Fruit fly (Drosophila melanogaster) whole organism, embryonic: Measurements from ENCODE around the gene CG13876.

Experiments
- Antp ChIP-seq: fragments of 200-800 bp; sonication (Bioruptor generic); optimal IDR thresholded peaks from 3 replicates; lab custom pipeline; 2016; ENCODE audit warnings: missing biosample characterization, missing genetic modification characterization
- Awh ChIP-seq: fragments of 200-800 bp; sonication (Bioruptor generic); IDR thresholded peaks from 2 replicates; pipeline ENCODE4, ENCODE4 v1.3.6; 2022; ENCODE audit warnings: missing biosample characterization, missing genetic modification characterization
- B-H1 ChIP-seq: fragments of 200-800 bp; sonication (Bioruptor generic); IDR thresholded peaks from 3 replicates; pipeline ENCODE4 v1.3.6; 2022; ENCODE audit warnings: missing biosample characterization, missing genetic modification characterization
- B-H2 ChIP-seq: fragments of 200-800 bp; sonication (Bioruptor generic); optimal IDR thresholded peaks from 2 replicates; lab custom pipeline; 2018; ENCODE audit warnings: missing biosample characterization, mild to moderate bottlenecking, missing genetic modification characterization
- BtbVII ChIP-seq: fragments of 200-800 bp; sonication (Bioruptor generic); optimal IDR thresholded peaks from 3 replicates; lab custom pipeline; 2017; ENCODE audit warnings: missing biosample characterization, mild to moderate bottlenecking, missing genetic modification characterization
- CG10321 ChIP-seq: fragments of 200-800 bp; sonication (Bioruptor generic); IDR thresholded peaks from 2 replicates; pipeline ENCODE4 v1.3.6; 2022; ENCODE audit warnings: missing biosample characterization, missing genetic modification characterization
- CG10565 ChIP-seq: fragments of 200-800 bp; sonication (Bioruptor generic); optimal IDR thresholded peaks from 3 replicates; lab custom pipeline; 2016; ENCODE audit warnings: missing biosample characterization, mild to moderate bottlenecking, missing genetic modification characterization
- CG1233 ChIP-seq: fragments of 200-800 bp; sonication (Bioruptor generic); optimal IDR thresholded peaks from 4 replicates; lab custom pipeline; 2018; ENCODE audit warnings: missing biosample characterization, mild to moderate bottlenecking, missing genetic modification characterization
- CG12942 ChIP-seq: fragments of 200-800 bp; sonication (Bioruptor generic); optimal IDR thresholded peaks from 3 replicates; lab custom pipeline; 2016; ENCODE audit warnings: missing biosample characterization, missing genetic modification characterization
- CG13624 ChIP-seq: fragments of 200-800 bp; sonication (Bioruptor generic); optimal IDR thresholded peaks from 2 replicates; lab custom pipeline; 2016; ENCODE audit warnings: missing biosample characterization, missing genetic modification characterization
- CG14441 ChIP-seq: fragments of 200-800 bp; sonication (Bioruptor generic); IDR thresholded peaks from 2 replicates; pipeline ENCODE4 v1.3.6; 2022; ENCODE audit warnings: missing biosample characterization, missing genetic modification characterization
- CG15073 ChIP-seq: fragments of 200-800 bp; sonication (Bioruptor generic); optimal IDR thresholded peaks from 2 replicates; lab custom pipeline; 2016; ENCODE audit warnings: missing biosample characterization, missing genetic modification characterization
- CG1792 ChIP-seq: fragments of 200-800 bp; sonication (Bioruptor generic); optimal IDR thresholded peaks from 2 replicates; lab custom pipeline; 2016; ENCODE audit warnings: missing biosample characterization, missing genetic modification characterization
- CG2120 ChIP-seq: fragments of 200-800 bp; sonication (Bioruptor generic); optimal IDR thresholded peaks from 3 replicates; lab custom pipeline; 2016; ENCODE audit warnings: missing biosample characterization, missing genetic modification characterization
- CG2202 ChIP-seq: fragments of 200-800 bp; sonication (Bioruptor generic); optimal IDR thresholded peaks from 2 replicates; lab custom pipeline; 2018; ENCODE audit warnings: missing biosample characterization, mild to moderate bottlenecking, missing genetic modification characterization
- CG2889 ChIP-seq: fragments of 200-800 bp; sonication (Bioruptor generic); IDR thresholded peaks from 3 replicates; pipeline ENCODE4 v1.3.6; 2022; ENCODE audit warnings: missing biosample characterization, missing genetic modification characterization
- CG3163 ChIP-seq: fragments of 200-800 bp; sonication (Bioruptor generic); optimal IDR thresholded peaks from 3 replicates; lab custom pipeline; 2016; ENCODE audit warnings: missing biosample characterization, missing genetic modification characterization
- CG3726 ChIP-seq: fragments of 200-800 bp; sonication (Bioruptor generic); IDR thresholded peaks from 3 replicates; pipeline ENCODE4, ENCODE4 v1.3.6; 2022; ENCODE audit warnings: missing biosample characterization, missing genetic modification characterization
- CG42726 ChIP-seq: fragments of 200-800 bp; sonication (Bioruptor generic); IDR thresholded peaks from 2 replicates; pipeline ENCODE4 v1.3.6; 2022; ENCODE audit warnings: missing biosample characterization, missing genetic modification characterization; ENCODE audit not compliant: partially characterized antibody
- CG5953 ChIP-seq: fragments of 200-800 bp; sonication (Bioruptor generic); IDR thresholded peaks from 2 replicates; pipeline ENCODE4 v1.3.6; 2022; ENCODE audit warnings: missing biosample characterization, missing genetic modification characterization
- CG6765 ChIP-seq: fragments of 200-800 bp; sonication (Bioruptor generic); optimal IDR thresholded peaks from 3 replicates; lab custom pipeline; 2017; ENCODE audit warnings: missing biosample characterization, mild to moderate bottlenecking, missing genetic modification characterization
- CG8089 ChIP-seq: fragments of 200-800 bp; sonication (Bioruptor generic); optimal IDR thresholded peaks from 3 replicates; lab custom pipeline; 2016; ENCODE audit warnings: missing biosample characterization, missing genetic modification characterization
- CG8281 ChIP-seq: fragments of 200-800 bp; sonication (Bioruptor generic); optimal IDR thresholded peaks from 2 replicates; lab custom pipeline; 2018; ENCODE audit warnings: missing biosample characterization, mild to moderate bottlenecking, missing genetic modification characterization, moderate library complexity
- CG8765 ChIP-seq: fragments of 200-800 bp; sonication (Bioruptor generic); IDR thresholded peaks from 2 replicates; pipeline ENCODE4 v1.3.6; 2022; ENCODE audit warnings: missing biosample characterization, missing genetic modification characterization
- Doc3 ChIP-seq: fragments of 200-800 bp; sonication (Bioruptor generic); IDR thresholded peaks from 3 replicates; pipeline ENCODE4 v1.3.6; 2022; ENCODE audit warnings: missing biosample characterization, missing genetic modification characterization; ENCODE audit not compliant: partially characterized antibody
- GATAe ChIP-seq: fragments of 200-800 bp; sonication (Bioruptor generic); conservative IDR thresholded peaks from 2 replicates; pipeline ENCODE4 v1.3.6; 2022; ENCODE audit warnings: missing biosample characterization, missing genetic modification characterization
- HmgZ ChIP-seq: fragments of 200-800 bp; sonication (Bioruptor generic); optimal IDR thresholded peaks from 2 replicates; lab custom pipeline; 2018; ENCODE audit warnings: missing biosample characterization, mild to moderate bottlenecking, missing genetic modification characterization
- Jarid2 ChIP-seq: fragments of 200-800 bp; sonication (Bioruptor generic); optimal IDR thresholded peaks from 3 replicates; lab custom pipeline; 2017; ENCODE audit warnings: mild to moderate bottlenecking, missing biosample characterization, missing genetic modification reagents, missing genetic modification characterization
- Med ChIP-seq: fragments of 200-800 bp; sonication (Bioruptor generic); peaks from one replicate; lab custom pipeline; 2016; ENCODE audit warnings: missing biosample characterization, missing genetic modification characterization, mild to moderate bottlenecking, inconsistent platforms, moderate library complexity
- NC2α ChIP-seq: fragments of 200-800 bp; sonication (Bioruptor generic); optimal IDR thresholded peaks from 2 replicates; lab custom pipeline; 2016; ENCODE audit warnings: missing biosample characterization, missing genetic modification characterization
- NFAT ChIP-seq: fragments of 200-800 bp; sonication (Bioruptor generic); IDR thresholded peaks from 2 replicates; pipeline ENCODE4 v1.3.6; 2022; ENCODE audit warnings: missing biosample characterization, missing genetic modification characterization
- Sox100B ChIP-seq: fragments of 200-800 bp; sonication (Bioruptor generic); optimal IDR thresholded peaks from 3 replicates; lab custom pipeline; 2018; ENCODE audit warnings: missing biosample characterization, mild to moderate bottlenecking, missing genetic modification characterization
- Stat92E ChIP-seq, 3 experiments: fragments of >200 bp in 2 of 3; fragments of 200-800 bp in 1 of 3; sonication (Bioruptor generic) in 1 of 3; optimal IDR thresholded peaks; 2 replicates each; lab custom pipeline; 2017 to 2019; ENCODE audit warnings: missing biosample characterization in 3 of 3, missing genetic modification characterization in 3 of 3, mild to moderate bottlenecking in 1 of 3, moderate library complexity in 1 of 3
- Taf1 ChIP-seq: fragments of 200-800 bp; sonication (Bioruptor generic); IDR thresholded peaks from 2 replicates; pipeline ENCODE4 v1.3.6; 2022; ENCODE audit warnings: missing biosample characterization, missing genetic modification characterization
- cad ChIP-seq: fragments of >200 bp; optimal IDR thresholded peaks from 2 replicates; lab custom pipeline; 2017; ENCODE audit warnings: missing biosample characterization, missing genetic modification characterization
- cato ChIP-seq: fragments of 200-800 bp; sonication (Bioruptor generic); optimal IDR thresholded peaks from 2 replicates; lab custom pipeline; 2016; ENCODE audit warnings: missing biosample characterization, missing genetic modification characterization, borderline replicate concordance
- croc ChIP-seq: fragments of 200-800 bp; sonication (Bioruptor generic); conservative IDR thresholded peaks from 3 replicates; pipeline ENCODE4 v1.3.6; 2022; ENCODE audit warnings: missing biosample characterization, missing genetic modification characterization
- danr ChIP-seq: fragments of 200-800 bp; sonication (Bioruptor generic); IDR thresholded peaks from 2 replicates; pipeline ENCODE4 v1.3.6; 2022; ENCODE audit warnings: missing biosample characterization, missing genetic modification characterization
- gem ChIP-seq: fragments of 200-800 bp; sonication (Bioruptor generic); optimal IDR thresholded peaks from 2 replicates; lab custom pipeline; 2019; ENCODE audit warnings: missing biosample characterization, mild to moderate bottlenecking, missing genetic modification characterization, moderate library complexity
- grau ChIP-seq: fragments of 200-800 bp; optimal IDR thresholded peaks from 3 replicates; lab custom pipeline; 2019; ENCODE audit warnings: missing biosample characterization, mild to moderate bottlenecking, missing genetic modification characterization, moderate library complexity
- hbn ChIP-seq: fragments of 200-800 bp; sonication (Bioruptor generic); IDR thresholded peaks from 2 replicates; pipeline ENCODE4 v1.3.6; 2022; ENCODE audit warnings: missing biosample characterization, missing genetic modification characterization; ENCODE audit not compliant: partially characterized antibody
- jumu ChIP-seq: fragments of 200-800 bp; sonication (Bioruptor generic); optimal IDR thresholded peaks from 3 replicates; lab custom pipeline; 2016; ENCODE audit warnings: missing biosample characterization, missing genetic modification characterization
- lola ChIP-seq, 3 experiments: fragments of >200 bp in 2 of 3; fragments of 200-800 bp in 1 of 3; sonication (Bioruptor generic) in 1 of 3; optimal IDR thresholded peaks; 2 replicates each; lab custom pipeline; 2017 to 2019; ENCODE audit warnings: missing biosample characterization in 3 of 3, missing genetic modification characterization in 3 of 3, mild to moderate bottlenecking in 1 of 3, moderate library complexity in 1 of 3
- rib ChIP-seq: fragments of 200-800 bp; sonication (Bioruptor generic); IDR thresholded peaks from 2 replicates; pipeline ENCODE4 v1.3.6; 2022; ENCODE audit warnings: missing biosample characterization, missing genetic modification characterization
- row ChIP-seq: fragments of 200-800 bp; sonication (Bioruptor generic); IDR thresholded peaks from 3 replicates; pipeline ENCODE4 v1.3.6; 2022; ENCODE audit warnings: missing biosample characterization, missing genetic modification characterization
- salm ChIP-seq: fragments of 200-800 bp; sonication (Bioruptor generic); optimal IDR thresholded peaks from 2 replicates; lab custom pipeline; 2018; ENCODE audit warnings: missing biosample characterization, mild to moderate bottlenecking, missing genetic modification characterization
- sd ChIP-seq: fragments of 200-800 bp; sonication (Bioruptor generic); optimal IDR thresholded peaks from 3 replicates; lab custom pipeline; 2018; ENCODE audit warnings: missing biosample characterization, mild to moderate bottlenecking, missing genetic modification characterization, moderate library complexity
- wdn ChIP-seq: fragments of 200-800 bp; sonication (Bioruptor generic); IDR thresholded peaks from 2 replicates; pipeline ENCODE4 v1.3.6; 2022; ENCODE audit warnings: missing biosample characterization, missing genetic modification characterization

Gene CG13876

DNA sequence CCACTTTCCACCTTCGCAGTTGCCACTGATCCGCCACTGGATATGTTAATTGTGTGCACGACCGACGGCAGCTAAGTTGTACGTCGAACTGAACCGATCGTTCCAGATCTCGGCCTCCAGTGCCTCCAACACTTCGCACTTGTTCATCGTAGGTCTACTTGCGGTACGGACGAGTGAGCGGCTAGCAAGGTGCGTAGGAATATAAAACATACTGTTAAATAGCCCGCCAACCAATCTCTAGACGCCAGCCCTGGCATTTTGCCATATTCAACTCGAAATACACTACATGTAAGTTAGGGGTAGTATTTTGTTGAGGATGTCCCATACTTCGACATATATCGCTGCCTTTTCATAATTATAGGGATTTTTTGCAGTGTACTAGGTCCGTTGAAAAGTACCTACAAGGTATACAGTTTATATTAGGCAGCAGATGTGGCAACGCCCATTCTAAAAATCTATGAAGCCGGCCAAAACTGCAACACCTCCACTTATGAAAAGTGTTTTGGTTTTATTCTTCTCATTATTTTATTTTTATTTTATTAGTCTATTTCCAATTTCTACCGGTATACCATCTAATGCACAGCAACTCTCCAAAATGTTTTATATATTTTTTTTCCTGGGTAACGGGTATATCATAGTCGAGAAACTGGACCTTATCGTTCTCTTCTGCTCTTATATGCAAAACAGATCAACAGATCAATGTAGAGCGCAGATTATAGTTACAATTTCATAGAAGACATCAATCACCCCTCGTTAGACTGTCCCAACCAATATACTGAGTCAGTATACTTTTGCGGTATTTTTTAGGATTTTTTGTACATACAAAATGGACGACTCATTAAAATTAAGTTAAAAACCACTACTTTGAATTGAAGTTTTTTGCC lies 17.3 kb downstream of the CG13876 start, which contains the start of the genes pyx and CG33229 (continued):
- TF ChIP-seq CG14441 (GFP tag; lab: Robert Waterston, UW), result peak; percentile 82
- TF ChIP-seq danr, result peak; percentile 73
- TF ChIP-seq CG2202 (tag; lab: Kevin White, UChicago), result peak; percentile 12
- TF ChIP-seq CG3726, result 0 out of 3 replicates have a peak, but pooled peaks have one; percentile 56
- TF ChIP-seq NFAT (GFP tag; lab: Robert Waterston, UW), result peak; percentile 89
- peak; percentile 85 for TF ChIP-seq CG1233
- TF ChIP-seq hbn (GFP tag; lab: Robert Waterston, UW), result no peak
- TF ChIP-seq jumu, result peak; percentile 70
- TF ChIP-seq rib (GFP tag; lab: Robert Waterston, UW), result no peak; the same call in 1 of the 2 replicates
- TF ChIP-seq CG2889 (GFP tag; lab: Robert Waterston, UW), result peak; percentile 60; the same call in 2 of the 3 replicates
- no peak for TF ChIP-seq Doc3 (GFP tag; lab: Robert Waterston, UW)
- peak; percentile 28 for TF ChIP-seq salm (tag; lab: Kevin White, UChicago)
- TF ChIP-seq cad (GFP tag; lab: Kevin White, UChicago), result no peak
- peak; percentile 51 for TF ChIP-seq CG15073 (GFP tag; lab: Kevin White, UChicago)
- peak; percentile 31 for TF ChIP-seq sd
- TF ChIP-seq Stat92E (GFP tag; optimal IDR thresholded peaks at IDR 0.05; lab: Kevin White, UChicago), result no peak
- peak; percentile 5; the same call in 1 of the 2 replicates for TF ChIP-seq CG10321
- TF ChIP-seq BtbVII (GFP tag; lab: Kevin White, UChicago), result peak; percentile 62
- TF ChIP-seq CG3163 (GFP tag; lab: Kevin White, UChicago), result peak; percentile 16
- TF ChIP-seq Med, result peak; percentile 95
- TF ChIP-seq GATAe (GFP tag; lab: Robert Waterston, UW), result no peak
- TF ChIP-seq Antp, result peak; percentile 80
- TF ChIP-seq CG8089 (GFP tag; lab: Kevin White, UChicago), result peak; percentile 66
- peak; percentile 88 for TF ChIP-seq row
- TF ChIP-seq CG2120 (GFP tag; lab: Kevin White, UChicago), result peak; percentile 96
- TF ChIP-seq Awh (GFP tag; lab: Robert Waterston, UW), result peak; percentile 20; the same call in 1 of the 2 replicates
- TF ChIP-seq croc (GFP tag; lab: Robert Waterston, UW), result peak; percentile 56; the same call in 1 of the 3 replicates
- TF ChIP-seq B-H1 (GFP tag; lab: Robert Waterston, UW), result peak; percentile 60; the same call in 2 of the 3 replicates
- TF ChIP-seq CG13624 (GFP tag; lab: Kevin White, UChicago), result peak; percentile 71
- peak; percentile 69 for TF ChIP-seq CG5953
- peak; percentile 85 for TF ChIP-seq CG12942
- TF ChIP-seq grau (tag; lab: Kevin White, UChicago), result peak; percentile 89
- TF ChIP-seq CG8281 (tag; lab: Kevin White, UChicago), result peak; percentile 69
- peak; percentile 66 for TF ChIP-seq CG1792 (GFP tag; lab: Kevin White, UChicago)
- TF ChIP-seq Jarid2 (GFP tag; lab: Kevin White, UChicago), result peak; percentile 27
- TF ChIP-seq lola (GFP tag; optimal IDR thresholded peaks at IDR 0.05; lab: Kevin White, UChicago), result peak in 1 of 3 experiments; percentile 80
- peak; percentile 75 for TF ChIP-seq wdn
- TF ChIP-seq CG8765 (GFP tag; lab: Robert Waterston, UW), result peak; percentile 52; the same call in 1 of the 2 replicates
- no peak for TF ChIP-seq CG42726 (GFP tag; lab: Robert Waterston, UW)
- TF ChIP-seq cato (GFP tag; lab: Kevin White, UChicago), result peak; percentile 76
- TF ChIP-seq NC2α, result no peak
- TF ChIP-seq CG10565 (GFP tag; lab: Kevin White, UChicago), result peak; percentile 32
- TF ChIP-seq B-H2 (GFP tag; lab: Kevin White, UChicago), result peak; percentile 93
- no peak; the same call in 1 of the 2 replicates for TF ChIP-seq Taf1 (GFP tag; lab: Robert Waterston, UW)
- TF ChIP-seq HmgZ (tag; lab: Kevin White, UChicago), result peak; percentile 56
- TF ChIP-seq CG6765 (GFP tag; lab: Kevin White, UChicago), result peak; percentile 79
- TF ChIP-seq gem, result peak; percentile 91
- TF ChIP-seq Sox100B (GFP tag; lab: Kevin White, UChicago), result peak; percentile 81
